Fruit fly (Drosophila melanogaster) whole organism, embryonic: ENCODE measurements around the gene fit.

Experiments used
- Ada2b ChIP-seq: fragments of 200-800 bp; sonication (Bioruptor generic); IDR thresholded peaks from 2 replicates; pipeline ENCODE4 v1.3.6; 2022; ENCODE audit warnings: missing biosample characterization, missing genetic modification characterization
- Awh ChIP-seq: fragments of 200-800 bp; sonication (Bioruptor generic); IDR thresholded peaks from 2 replicates; pipeline ENCODE4, ENCODE4 v1.3.6; 2022; ENCODE audit warnings: missing biosample characterization, missing genetic modification characterization
- B-H2 ChIP-seq: fragments of 200-800 bp; sonication (Bioruptor generic); optimal IDR thresholded peaks from 2 replicates; lab custom pipeline; 2018; ENCODE audit warnings: missing biosample characterization, mild to moderate bottlenecking, missing genetic modification characterization
- Blimp-1 ChIP-seq: fragments of 200-800 bp; sonication (Bioruptor generic); optimal IDR thresholded peaks from 3 replicates; lab custom pipeline; 2018; ENCODE audit warnings: missing biosample characterization, missing genetic modification characterization, mild to moderate bottlenecking, moderate library complexity, missing genetic modification reagents
- CG10979 ChIP-seq: fragments of 200-800 bp; sonication (Bioruptor generic); optimal IDR thresholded peaks from 2 replicates; lab custom pipeline; 2018; ENCODE audit warnings: missing biosample characterization, mild to moderate bottlenecking, missing genetic modification characterization, moderate library complexity
- CG11456 ChIP-seq: fragments of 200-800 bp; sonication (Bioruptor generic); IDR thresholded peaks from 3 replicates; pipeline ENCODE4 v1.3.6; 2022; ENCODE audit warnings: missing biosample characterization, missing genetic modification characterization
- CG15011 ChIP-seq: fragments of 200-800 bp; sonication (Bioruptor generic); optimal IDR thresholded peaks from 3 replicates; lab custom pipeline; 2018; ENCODE audit warnings: missing biosample characterization, mild to moderate bottlenecking, missing genetic modification characterization
- CG15479 ChIP-seq: fragments of 200-800 bp; sonication (Bioruptor generic); optimal IDR thresholded peaks from 3 replicates; lab custom pipeline; 2019; ENCODE audit warnings: missing biosample characterization, mild to moderate bottlenecking, missing genetic modification characterization, moderate library complexity
- CG15514 ChIP-seq: fragments of 200-800 bp; sonication (Bioruptor generic); optimal IDR thresholded peaks from 3 replicates; lab custom pipeline; 2017; ENCODE audit warnings: missing biosample characterization, missing genetic modification characterization, mild to moderate bottlenecking, moderate library complexity, missing genetic modification reagents
- CG17186 ChIP-seq: fragments of 200-800 bp; sonication (Bioruptor generic); optimal IDR thresholded peaks from 3 replicates; lab custom pipeline; 2017; ENCODE audit warnings: missing biosample characterization, missing genetic modification reagents, missing genetic modification characterization
- CG1832 ChIP-seq: fragments of 200-800 bp; sonication (Bioruptor generic); optimal IDR thresholded peaks from 2 replicates; lab custom pipeline; 2017; ENCODE audit warnings: missing biosample characterization, mild to moderate bottlenecking, missing genetic modification characterization, inconsistent platforms
- CG31224 ChIP-seq: fragments of 200-800 bp; sonication (Bioruptor generic); IDR thresholded peaks from 2 replicates; pipeline ENCODE4 v1.3.6; 2022; ENCODE audit warnings: missing biosample characterization, missing genetic modification characterization
- CG42726 ChIP-seq: fragments of 200-800 bp; sonication (Bioruptor generic); IDR thresholded peaks from 2 replicates; pipeline ENCODE4 v1.3.6; 2022; ENCODE audit warnings: missing biosample characterization, missing genetic modification characterization; ENCODE audit not compliant: partially characterized antibody
- CG4360 ChIP-seq: fragments of 200-800 bp; sonication (Bioruptor generic); IDR thresholded peaks from 2 replicates; pipeline ENCODE4 v1.3.6; 2022; ENCODE audit warnings: missing biosample characterization, missing genetic modification characterization
- CG7928 ChIP-seq: fragments of 200-800 bp; sonication (Bioruptor generic); optimal IDR thresholded peaks from 2 replicates; lab custom pipeline; 2017; ENCODE audit warnings: missing biosample characterization, mild to moderate bottlenecking, missing genetic modification characterization
- CG8388 ChIP-seq: fragments of 200-800 bp; sonication (Bioruptor generic); optimal IDR thresholded peaks from 2 replicates; lab custom pipeline; 2019; ENCODE audit warnings: missing biosample characterization, mild to moderate bottlenecking, missing genetic modification characterization, moderate library complexity
- CG8924 ChIP-seq: fragments of 200-800 bp; optimal IDR thresholded peaks from 3 replicates; lab custom pipeline; 2019; ENCODE audit warnings: missing biosample characterization, mild to moderate bottlenecking, missing genetic modification characterization, moderate library complexity
- Chrac-16 ChIP-seq: fragments of 200-800 bp; sonication (Bioruptor generic); optimal IDR thresholded peaks from 3 replicates; lab custom pipeline; 2016; ENCODE audit warnings: missing biosample characterization, missing genetic modification characterization
- D19A ChIP-seq: fragments of 200-800 bp; optimal IDR thresholded peaks from 3 replicates; lab custom pipeline; 2019; ENCODE audit warnings: missing biosample characterization, mild to moderate bottlenecking, missing genetic modification characterization, moderate library complexity
- Dll ChIP-seq: fragments of 200-800 bp; sonication (Bioruptor generic); IDR thresholded peaks from 4 replicates; pipeline ENCODE4 v1.3.6; 2022; ENCODE audit warnings: missing biosample characterization, missing genetic modification characterization; ENCODE audit not compliant: partially characterized antibody
- E2f2 ChIP-seq: fragments of 200-800 bp; sonication (Bioruptor generic); IDR thresholded peaks from 2 replicates; pipeline ENCODE4 v1.3.6; 2022; ENCODE audit warnings: missing biosample characterization, missing genetic modification characterization
- Fer1 ChIP-seq: fragments of 200-800 bp; sonication (Bioruptor generic); optimal IDR thresholded peaks from 2 replicates; lab custom pipeline; 2017; ENCODE audit warnings: missing biosample characterization, mild to moderate bottlenecking, missing genetic modification characterization
- Hmr ChIP-seq: fragments of 200-800 bp; sonication (Bioruptor generic); optimal IDR thresholded peaks from 3 replicates; lab custom pipeline; 2017; ENCODE audit warnings: mild to moderate bottlenecking, missing biosample characterization, missing genetic modification reagents, missing genetic modification characterization
- Hr78 ChIP-seq, 2 experiments: fragments of 200-800 bp in 1 of 2; fragments of >200 bp in 1 of 2; sonication (Bioruptor generic) in 1 of 2; optimal IDR thresholded peaks; 2 replicates each; lab custom pipeline; 2017 to 2019; ENCODE audit warnings: missing biosample characterization in 2 of 2, missing genetic modification characterization in 2 of 2, mild to moderate bottlenecking in 1 of 2, moderate library complexity in 1 of 2
- Jarid2 ChIP-seq: fragments of 200-800 bp; sonication (Bioruptor generic); optimal IDR thresholded peaks from 3 replicates; lab custom pipeline; 2017; ENCODE audit warnings: mild to moderate bottlenecking, missing biosample characterization, missing genetic modification reagents, missing genetic modification characterization
- Oli ChIP-seq: fragments of 200-800 bp; sonication (Bioruptor generic); optimal IDR thresholded peaks from 2 replicates; lab custom pipeline; 2018; ENCODE audit warnings: missing biosample characterization, mild to moderate bottlenecking, missing genetic modification characterization, moderate library complexity
- Vsx1 ChIP-seq: fragments of 200-800 bp; sonication (Bioruptor generic); optimal IDR thresholded peaks from 2 replicates; lab custom pipeline; 2017; ENCODE audit warnings: missing biosample characterization, mild to moderate bottlenecking, missing genetic modification characterization, missing genetic modification reagents
- Xbp1 ChIP-seq: fragments of 200-800 bp; sonication (Bioruptor generic); optimal IDR thresholded peaks from 3 replicates; lab custom pipeline; 2016; ENCODE audit warnings: missing biosample characterization, mild to moderate bottlenecking, missing genetic modification characterization
- Xrp1 ChIP-seq: fragments of 200-800 bp; sonication (Bioruptor generic); IDR thresholded peaks from 2 replicates; pipeline ENCODE4 v1.3.6; 2022; ENCODE audit warnings: missing biosample characterization, missing genetic modification characterization
- bsh ChIP-seq, 2 experiments: fragments of 200-800 bp; sonication (Bioruptor generic); optimal IDR thresholded peaks; 2 replicates each; lab custom pipeline; 2017 to 2018; ENCODE audit warnings: mild to moderate bottlenecking in 2 of 2, missing biosample characterization in 2 of 2, missing genetic modification characterization in 2 of 2, moderate library complexity in 1 of 2
- dpn ChIP-seq, 2 experiments: fragments of 200-800 bp; sonication (Bioruptor generic); optimal IDR thresholded peaks; 3 replicates each; lab custom pipeline; 2016; ENCODE audit warnings: missing biosample characterization in 2 of 2, missing genetic modification characterization in 2 of 2
- fru ChIP-seq: fragments of >200 bp; optimal IDR thresholded peaks from 2 replicates; lab custom pipeline; 2017
- hth ChIP-seq: fragments of >200 bp; optimal IDR thresholded peaks from 2 replicates; lab custom pipeline; 2017; ENCODE audit warnings: inconsistent platforms
- kni ChIP-seq: fragments of 200-800 bp; sonication (Bioruptor generic); optimal IDR thresholded peaks from 3 replicates; lab custom pipeline; 2017; ENCODE audit warnings: mild to moderate bottlenecking, missing biosample characterization, missing genetic modification reagents, missing genetic modification characterization
- lbe ChIP-seq: fragments of 200-800 bp; sonication (Bioruptor generic); optimal IDR thresholded peaks from 2 replicates; lab custom pipeline; 2016; ENCODE audit warnings: missing biosample characterization, mild to moderate bottlenecking, missing genetic modification characterization
- lola ChIP-seq, 3 experiments: fragments of >200 bp in 2 of 3; fragments of 200-800 bp in 1 of 3; sonication (Bioruptor generic) in 1 of 3; optimal IDR thresholded peaks; 2 replicates each; lab custom pipeline; 2017 to 2019; ENCODE audit warnings: missing biosample characterization in 3 of 3, missing genetic modification characterization in 3 of 3, mild to moderate bottlenecking in 1 of 3, moderate library complexity in 1 of 3
- phol ChIP-seq: fragments of 200-800 bp; sonication (Bioruptor generic); optimal IDR thresholded peaks from 3 replicates; lab custom pipeline; 2018; ENCODE audit warnings: missing biosample characterization, mild to moderate bottlenecking, missing genetic modification characterization, moderate library complexity
- pita ChIP-seq: fragments of 200-800 bp; sonication (Bioruptor generic); optimal IDR thresholded peaks from 2 replicates; lab custom pipeline; 2017; ENCODE audit warnings: missing biosample characterization, mild to moderate bottlenecking, missing genetic modification characterization
- ranshi ChIP-seq: fragments of 200-800 bp; sonication (Bioruptor generic); IDR thresholded peaks from 2 replicates; pipeline ENCODE4 v1.3.6; 2022; ENCODE audit warnings: missing biosample characterization, missing genetic modification characterization
- row ChIP-seq: fragments of 200-800 bp; sonication (Bioruptor generic); IDR thresholded peaks from 3 replicates; pipeline ENCODE4 v1.3.6; 2022; ENCODE audit warnings: missing biosample characterization, missing genetic modification characterization
- schlank ChIP-seq: fragments of 200-800 bp; sonication (Bioruptor generic); optimal IDR thresholded peaks from 2 replicates; lab custom pipeline; 2018; ENCODE audit warnings: missing biosample characterization, mild to moderate bottlenecking, missing genetic modification characterization
- so ChIP-seq: fragments of 200-800 bp; sonication (Bioruptor generic); IDR thresholded peaks from 3 replicates; pipeline ENCODE4 v1.3.6; 2022; ENCODE audit warnings: missing biosample characterization, missing genetic modification characterization
- tll ChIP-seq, 2 experiments: fragments of 200-800 bp in 1 of 2; fragments of >200 bp in 1 of 2; sonication (Bioruptor generic) in 1 of 2; optimal IDR thresholded peaks; 2 replicates each; lab custom pipeline; 2017 to 2019; ENCODE audit warnings: missing biosample characterization in 2 of 2, missing genetic modification characterization in 2 of 2, mild to moderate bottlenecking in 1 of 2, moderate library complexity in 1 of 2
- twi ChIP-seq: fragments of 200-800 bp; optimal IDR thresholded peaks from 2 replicates; lab custom pipeline; 2019; ENCODE audit warnings: missing biosample characterization, mild to moderate bottlenecking, missing genetic modification characterization, moderate library complexity
- unpg ChIP-seq: fragments of 200-800 bp; sonication (Bioruptor generic); optimal IDR thresholded peaks from 3 replicates; lab custom pipeline; 2018; ENCODE audit warnings: missing biosample characterization, mild to moderate bottlenecking, missing genetic modification characterization, moderate library complexity
- zen ChIP-seq: fragments of 200-800 bp; sonication (Bioruptor generic); optimal IDR thresholded peaks from 3 replicates; lab custom pipeline; 2018; ENCODE audit warnings: missing biosample characterization, mild to moderate bottlenecking, missing genetic modification characterization, moderate library complexity

Gene fit

dm6 chr3R:21859509-21859908, 24.7 kb downstream of the fit start (continued):
- TF ChIP-seq D19A (tag; lab: Kevin White, UChicago), result peak; percentile 44

- TF ChIP-seq CG4360 (GFP tag; lab: Robert Waterston, UW) (peak; percentile 66), CG31224 (no peak), Dll (GFP tag; lab: Robert Waterston, UW) (0 out of 4 replicates have a peak, but pooled peaks have one; percentile 16), twi (tag; lab: Kevin White, UChicago) (peak; percentile 58), CG11456 (GFP tag; lab: Robert Waterston, UW) (0 out of 3 replicates have a peak, but pooled peaks have one; percentile 27), E2f2 (GFP tag; lab: Robert Waterston, UW) (no peak), CG15514 (GFP tag; lab: Kevin White, UChicago) (no peak), Awh (GFP tag; lab: Robert Waterston, UW) (peak; percentile 44; the same call in 1 of the 2 replicates), so (GFP tag; lab: Robert Waterston, UW) (no peak), tll (GFP tag; optimal IDR thresholded peaks at IDR 0.05; lab: Kevin White, UChicago) (peak in 1 of 2 experiments; percentile 0), Oli (tag; lab: Kevin White, UChicago) (peak; percentile 20), Blimp-1 (GFP tag; lab: Kevin White, UChicago) (peak; percentile 52), Jarid2 (no peak), CG15479 (peak; percentile 8), Ada2b (GFP tag; lab: Robert Waterston, UW) (no peak), zen (peak; percentile 11), schlank (tag; lab: Kevin White, UChicago) (no peak), B-H2 (GFP tag; lab: Kevin White, UChicago) (no peak), bsh (GFP tag; optimal IDR thresholded peaks at IDR 0.05; lab: Kevin White, UChicago) (no peak), CG8388 (no peak), kni (peak; percentile 53), Hr78 (GFP tag; optimal IDR thresholded peaks at IDR 0.05; lab: Kevin White, UChicago) (peak in 1 of 2 experiments; percentile 62), Xrp1 (GFP tag; lab: Robert Waterston, UW) (0 out of 2 replicates have a peak, but pooled peaks have one; percentile 8)
These were observed 25.9 kb downstream of the fit start for dm6 chr3R:21858290-21858875.

DNA sequence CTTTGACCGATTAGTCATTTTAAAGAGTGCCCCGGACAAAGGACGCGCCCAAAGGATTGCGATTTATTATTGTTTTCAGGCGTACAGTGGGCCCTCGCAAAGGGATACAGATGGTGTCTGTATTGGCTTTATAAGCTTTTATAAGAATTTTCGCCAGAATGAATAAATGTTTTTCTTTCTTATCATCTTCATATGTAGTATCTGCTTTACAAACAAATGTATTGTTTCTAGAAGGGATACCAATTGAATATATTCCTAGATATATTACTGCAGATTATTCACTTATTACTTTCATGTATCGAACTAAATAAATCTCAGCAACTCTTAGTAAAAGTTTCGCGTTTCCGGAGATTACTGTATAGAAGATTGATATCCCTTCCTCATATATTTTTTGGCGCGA, 26.7 kb downstream of the fit start:
- TF ChIP-seq CG17186 (GFP tag; lab: Kevin White, UChicago), result no peak
- peak; percentile 10 for TF ChIP-seq CG10979 (tag; lab: Kevin White, UChicago)
- TF ChIP-seq Chrac-16, result no peak
- no peak for TF ChIP-seq unpg (GFP tag; lab: Kevin White, UChicago)
- 0 out of 3 replicates have a peak, but pooled peaks have one; percentile 7 for TF ChIP-seq row (GFP tag; lab: Robert Waterston, UW)
- TF ChIP-seq Xbp1, result no peak
- no peak for TF ChIP-seq Vsx1 (GFP tag; lab: Kevin White, UChicago)
- no peak for TF ChIP-seq CG15011 (GFP tag; lab: Kevin White, UChicago)
- TF ChIP-seq CG42726, result no peak
- TF ChIP-seq CG1832, result no peak
- TF ChIP-seq ranshi (GFP tag; lab: Robert Waterston, UW), result 0 out of 2 replicates have a peak, but pooled peaks have one; percentile 5
- no peak for TF ChIP-seq CG7928
- no peak for TF ChIP-seq CG4360 (GFP tag; lab: Robert Waterston, UW)
- TF ChIP-seq fru (lab: Kevin White, UChicago), result no peak
- peak in 1 of 3 experiments; percentile 7 for TF ChIP-seq lola (GFP tag; optimal IDR thresholded peaks at IDR 0.05; lab: Kevin White, UChicago)
- TF ChIP-seq CG8924, result no peak
- no peak for TF ChIP-seq dpn (GFP tag; optimal IDR thresholded peaks at IDR 0.05; lab: Kevin White, UChicago)
- TF ChIP-seq Hmr (GFP tag; lab: Kevin White, UChicago), result no peak
- TF ChIP-seq phol (tag; lab: Kevin White, UChicago), result no peak
- TF ChIP-seq hth (lab: Kevin White, UChicago), result no peak
- no peak for TF ChIP-seq pita (GFP tag; lab: Kevin White, UChicago)
- no peak for TF ChIP-seq lbe (GFP tag; lab: Kevin White, UChicago)
- TF ChIP-seq Fer1, result no peak
